Fruit fly (Drosophila melanogaster) whole organism, embryonic: ENCODE measurements around the gene Pak.

Source experiments
- Abd-B ChIP-seq: fragments of 200-800 bp; sonication (Bioruptor generic); optimal IDR thresholded peaks from 2 replicates; lab custom pipeline; 2018; ENCODE audit warnings: missing biosample characterization, mild to moderate bottlenecking, missing genetic modification characterization, moderate library complexity
- Aef1 ChIP-seq: fragments of 200-800 bp; sonication (Bioruptor generic); IDR thresholded peaks from 3 replicates; pipeline ENCODE4 v1.3.6; 2022; ENCODE audit warnings: missing biosample characterization, missing genetic modification characterization
- CG1024 ChIP-seq: fragments of 200-800 bp; sonication (Bioruptor generic); IDR thresholded peaks from 2 replicates; pipeline ENCODE4 v1.3.6; 2022; ENCODE audit warnings: missing biosample characterization, missing genetic modification characterization
- CG10431 ChIP-seq: fragments of 200-800 bp; sonication (Bioruptor generic); optimal IDR thresholded peaks from 3 replicates; lab custom pipeline; 2018; ENCODE audit warnings: missing biosample characterization, mild to moderate bottlenecking, missing genetic modification characterization
- CG10462 ChIP-seq: fragments of 200-800 bp; sonication (Bioruptor generic); optimal IDR thresholded peaks from 2 replicates; lab custom pipeline; 2016; ENCODE audit warnings: missing biosample characterization, missing genetic modification characterization
- CG11247 ChIP-seq: fragments of 200-800 bp; sonication (Bioruptor generic); IDR thresholded peaks from 2 replicates; pipeline ENCODE4 v1.3.6; 2022; ENCODE audit warnings: missing biosample characterization, missing genetic modification characterization
- CG12391 ChIP-seq: fragments of 200-800 bp; sonication (Bioruptor generic); optimal IDR thresholded peaks from 3 replicates; lab custom pipeline; 2018; ENCODE audit warnings: missing biosample characterization, mild to moderate bottlenecking, missing genetic modification characterization, moderate library complexity
- CG13775 ChIP-seq: fragments of 200-800 bp; sonication (Bioruptor generic); optimal IDR thresholded peaks from 3 replicates; lab custom pipeline; 2017; ENCODE audit warnings: missing biosample characterization, mild to moderate bottlenecking, missing genetic modification characterization
- CG15479 ChIP-seq: fragments of 200-800 bp; sonication (Bioruptor generic); optimal IDR thresholded peaks from 3 replicates; lab custom pipeline; 2019; ENCODE audit warnings: missing biosample characterization, mild to moderate bottlenecking, missing genetic modification characterization, moderate library complexity
- CG1647 ChIP-seq: fragments of 200-800 bp; sonication (Bioruptor generic); optimal IDR thresholded peaks from 3 replicates; lab custom pipeline; 2016; ENCODE audit warnings: missing biosample characterization, missing genetic modification characterization
- CG17829 ChIP-seq: fragments of 200-800 bp; optimal IDR thresholded peaks from 2 replicates; lab custom pipeline; 2019; ENCODE audit warnings: missing biosample characterization, mild to moderate bottlenecking, missing genetic modification characterization, moderate library complexity
- CG17912 ChIP-seq: fragments of 200-800 bp; sonication (Bioruptor generic); optimal IDR thresholded peaks from 2 replicates; lab custom pipeline; 2018; ENCODE audit warnings: missing biosample characterization, mild to moderate bottlenecking, missing genetic modification characterization
- CG18619 ChIP-seq: fragments of 200-800 bp; sonication (Bioruptor generic); optimal IDR thresholded peaks from 3 replicates; lab custom pipeline; 2017; ENCODE audit warnings: missing biosample characterization, mild to moderate bottlenecking, missing genetic modification characterization
- CG2678 ChIP-seq: fragments of 200-800 bp; sonication (Bioruptor generic); optimal IDR thresholded peaks from 3 replicates; lab custom pipeline; 2019; ENCODE audit warnings: missing biosample characterization, mild to moderate bottlenecking, missing genetic modification characterization, moderate library complexity
- CG30020 ChIP-seq: fragments of 200-800 bp; optimal IDR thresholded peaks from 2 replicates; lab custom pipeline; 2019; ENCODE audit warnings: missing biosample characterization, mild to moderate bottlenecking, missing genetic modification characterization, moderate library complexity
- CG31388 ChIP-seq: fragments of 200-800 bp; sonication (Bioruptor generic); optimal IDR thresholded peaks from 2 replicates; lab custom pipeline; 2016; ENCODE audit warnings: missing biosample characterization, missing genetic modification characterization
- CG3163 ChIP-seq: fragments of 200-800 bp; sonication (Bioruptor generic); optimal IDR thresholded peaks from 3 replicates; lab custom pipeline; 2016; ENCODE audit warnings: missing biosample characterization, missing genetic modification characterization
- CG5180 ChIP-seq: fragments of 200-800 bp; sonication (Bioruptor generic); optimal IDR thresholded peaks from 3 replicates; lab custom pipeline; 2017; ENCODE audit warnings: missing biosample characterization, missing genetic modification characterization, mild to moderate bottlenecking, moderate library complexity, missing genetic modification reagents
- CG5245 ChIP-seq: fragments of 200-800 bp; sonication (Bioruptor generic); optimal IDR thresholded peaks from 3 replicates; lab custom pipeline; 2016; ENCODE audit warnings: missing biosample characterization, missing genetic modification characterization
- CG6272 ChIP-seq: fragments of 200-800 bp; sonication (Bioruptor generic); IDR thresholded peaks from 2 replicates; pipeline ENCODE4 v1.3.6; 2022; ENCODE audit warnings: missing biosample characterization, missing genetic modification characterization
- CG7357 ChIP-seq: fragments of 200-800 bp; sonication (Bioruptor generic); IDR thresholded peaks from 3 replicates; pipeline ENCODE4 v1.3.6; 2022; ENCODE audit warnings: missing biosample characterization, missing genetic modification characterization
- CG8765 ChIP-seq: fragments of 200-800 bp; sonication (Bioruptor generic); IDR thresholded peaks from 2 replicates; pipeline ENCODE4 v1.3.6; 2022; ENCODE audit warnings: missing biosample characterization, missing genetic modification characterization
- CG9437 ChIP-seq: fragments of 200-800 bp; sonication (Bioruptor generic); optimal IDR thresholded peaks from 2 replicates; lab custom pipeline; 2018; ENCODE audit warnings: missing biosample characterization, mild to moderate bottlenecking, missing genetic modification characterization
- Drgx ChIP-seq: fragments of 200-800 bp; sonication (Bioruptor generic); IDR thresholded peaks from 2 replicates; pipeline ENCODE4 v1.3.6; 2022; ENCODE audit warnings: missing biosample characterization, missing genetic modification characterization
- Hey ChIP-seq: fragments of 200-800 bp; sonication (Bioruptor generic); optimal IDR thresholded peaks from 3 replicates; lab custom pipeline; 2018; ENCODE audit warnings: missing biosample characterization, mild to moderate bottlenecking, missing genetic modification characterization
- Hr51 ChIP-seq, 2 experiments: fragments of 200-800 bp; sonication (Bioruptor generic); optimal IDR thresholded peaks; 2 replicates in 1 of 2; 3 replicates in 1 of 2; lab custom pipeline; 2016 to 2018; ENCODE audit warnings: missing biosample characterization in 2 of 2, missing genetic modification characterization in 2 of 2, mild to moderate bottlenecking in 1 of 2, moderate library complexity in 1 of 2
- MTF-1 ChIP-seq: fragments of 200-800 bp; sonication (Bioruptor generic); optimal IDR thresholded peaks from 2 replicates; lab custom pipeline; 2018; ENCODE audit warnings: missing biosample characterization, mild to moderate bottlenecking, missing genetic modification characterization, borderline replicate concordance
- Max ChIP-seq: fragments of 200-800 bp; sonication (Bioruptor generic); optimal IDR thresholded peaks from 2 replicates; lab custom pipeline; 2016; ENCODE audit warnings: missing biosample characterization, mild to moderate bottlenecking, missing genetic modification characterization
- Neu2 ChIP-seq: fragments of 200-800 bp; sonication (Bioruptor generic); optimal IDR thresholded peaks from 3 replicates; lab custom pipeline; 2016; ENCODE audit warnings: missing biosample characterization, missing genetic modification characterization, borderline replicate concordance
- Sox100B ChIP-seq: fragments of 200-800 bp; sonication (Bioruptor generic); optimal IDR thresholded peaks from 3 replicates; lab custom pipeline; 2018; ENCODE audit warnings: missing biosample characterization, mild to moderate bottlenecking, missing genetic modification characterization
- Sry-β ChIP-seq: fragments of 200-800 bp; sonication (Bioruptor generic); optimal IDR thresholded peaks from 2 replicates; lab custom pipeline; 2018; ENCODE audit warnings: missing biosample characterization, mild to moderate bottlenecking, missing genetic modification characterization, moderate library complexity
- Xbp1 ChIP-seq: fragments of 200-800 bp; sonication (Bioruptor generic); optimal IDR thresholded peaks from 3 replicates; lab custom pipeline; 2016; ENCODE audit warnings: missing biosample characterization, mild to moderate bottlenecking, missing genetic modification characterization
- YL-1 ChIP-seq: fragments of 200-800 bp; sonication (Bioruptor generic); optimal IDR thresholded peaks from 3 replicates; lab custom pipeline; 2017; ENCODE audit warnings: missing biosample characterization, mild to moderate bottlenecking, missing genetic modification characterization
- chif ChIP-seq, 2 experiments: fragments of 200-800 bp; sonication (Bioruptor generic); optimal IDR thresholded peaks; 3 replicates each; lab custom pipeline; 2016; ENCODE audit warnings: missing biosample characterization in 2 of 2, missing genetic modification characterization in 2 of 2
- chn ChIP-seq: fragments of 200-800 bp; sonication (Bioruptor generic); optimal IDR thresholded peaks from 2 replicates; lab custom pipeline; 2016; ENCODE audit warnings: missing biosample characterization, missing genetic modification characterization
- crp ChIP-seq, 2 experiments: fragments of 200-800 bp; sonication (Bioruptor generic); optimal IDR thresholded peaks; 2 replicates in 1 of 2; 3 replicates in 1 of 2; lab custom pipeline; 2017; ENCODE audit warnings: missing biosample characterization in 2 of 2, missing genetic modification characterization in 2 of 2, mild to moderate bottlenecking in 1 of 2, moderate library complexity in 1 of 2
- fd96Cb ChIP-seq: fragments of 200-800 bp; sonication (Bioruptor generic); optimal IDR thresholded peaks from 2 replicates; lab custom pipeline; 2018; ENCODE audit warnings: missing biosample characterization, mild to moderate bottlenecking, missing genetic modification characterization, moderate library complexity
- gcm ChIP-seq: fragments of 200-800 bp; sonication (Bioruptor generic); optimal IDR thresholded peaks from 2 replicates; lab custom pipeline; 2019; ENCODE audit warnings: missing biosample characterization, mild to moderate bottlenecking, missing genetic modification characterization, moderate library complexity
- kay ChIP-seq: fragments of 200-800 bp; sonication (Bioruptor generic); optimal IDR thresholded peaks from 2 replicates; lab custom pipeline; 2016; ENCODE audit warnings: missing biosample characterization, missing genetic modification characterization
- lmd ChIP-seq: fragments of 200-800 bp; sonication (Bioruptor generic); IDR thresholded peaks from 2 replicates; pipeline ENCODE4 v1.3.6; 2022; ENCODE audit warnings: missing biosample characterization, missing genetic modification characterization
- mld ChIP-seq: fragments of 200-800 bp; sonication (Bioruptor generic); IDR thresholded peaks from 3 replicates; pipeline ENCODE4 v1.3.6; 2022; ENCODE audit warnings: missing biosample characterization, missing genetic modification characterization; ENCODE audit not compliant: partially characterized antibody
- run ChIP-seq: fragments of 200-800 bp; sonication (Bioruptor generic); optimal IDR thresholded peaks from 3 replicates; lab custom pipeline; 2018; ENCODE audit warnings: missing biosample characterization, mild to moderate bottlenecking, missing genetic modification characterization
- so ChIP-seq: fragments of 200-800 bp; sonication (Bioruptor generic); IDR thresholded peaks from 3 replicates; pipeline ENCODE4 v1.3.6; 2022; ENCODE audit warnings: missing biosample characterization, missing genetic modification characterization
- sob ChIP-seq: fragments of 200-800 bp; sonication (Bioruptor generic); IDR thresholded peaks from 2 replicates; pipeline ENCODE4 v1.3.6; 2022; ENCODE audit warnings: missing biosample characterization, missing genetic modification characterization
- sqz ChIP-seq: fragments of 200-800 bp; sonication (Bioruptor generic); optimal IDR thresholded peaks from 3 replicates; lab custom pipeline; 2018; ENCODE audit warnings: missing biosample characterization, mild to moderate bottlenecking, missing genetic modification characterization
- sug ChIP-seq: fragments of 200-800 bp; optimal IDR thresholded peaks from 2 replicates; lab custom pipeline; 2019; ENCODE audit warnings: missing biosample characterization, mild to moderate bottlenecking, missing genetic modification characterization, moderate library complexity
- tin ChIP-seq: fragments of 200-800 bp; sonication (Bioruptor generic); optimal IDR thresholded peaks from 3 replicates; lab custom pipeline; 2016; ENCODE audit warnings: missing biosample characterization, missing genetic modification characterization
- tup ChIP-seq: fragments of 200-800 bp; sonication (Bioruptor generic); optimal IDR thresholded peaks from 2 replicates; lab custom pipeline; 2016; ENCODE audit warnings: missing biosample characterization, mild to moderate bottlenecking, missing genetic modification characterization, moderate library complexity
- vfl ChIP-seq: fragments of 200-800 bp; sonication (Bioruptor generic); optimal IDR thresholded peaks from 2 replicates; lab custom pipeline; 2016; ENCODE audit warnings: missing biosample characterization, missing genetic modification characterization
- zen ChIP-seq: fragments of 200-800 bp; sonication (Bioruptor generic); optimal IDR thresholded peaks from 3 replicates; lab custom pipeline; 2018; ENCODE audit warnings: missing biosample characterization, mild to moderate bottlenecking, missing genetic modification characterization, moderate library complexity

The Pak gene

DNA sequence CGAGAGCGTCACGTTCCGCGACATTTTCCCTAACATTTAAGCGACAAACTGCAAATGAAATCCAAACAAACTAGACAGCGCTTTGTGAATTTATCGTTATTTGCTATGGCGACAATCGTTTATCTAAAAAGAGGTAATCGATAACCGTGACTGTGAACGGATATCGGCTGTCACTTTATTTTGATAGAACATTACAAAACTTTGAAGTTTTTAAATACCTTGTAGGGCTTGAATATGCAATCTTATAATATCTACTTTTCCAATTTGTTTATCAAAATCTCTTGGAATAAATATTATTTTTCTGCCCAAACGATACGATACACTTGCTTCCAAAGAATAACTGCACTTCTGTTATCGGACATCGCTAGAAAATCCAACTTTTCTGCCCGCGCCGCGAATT, 29.4 kb downstream of the Pak start, which contains the start of the genes CG1024 and TfIIFalpha (continued):
- TF ChIP-seq CG17912 (GFP tag; lab: Kevin White, UChicago): no peak
- no peak for TF ChIP-seq chn
- no peak for TF ChIP-seq CG18619 (GFP tag; lab: Kevin White, UChicago)
- TF ChIP-seq CG7357: no peak
- peak; percentile 41 for TF ChIP-seq CG17829 (tag; lab: Kevin White, UChicago)
- TF ChIP-seq Hr51 (GFP tag; optimal IDR thresholded peaks at IDR 0.05; lab: Kevin White, UChicago): no peak
- TF ChIP-seq CG12391 (tag; lab: Kevin White, UChicago): peak; percentile 36
- TF ChIP-seq fd96Cb (tag; lab: Kevin White, UChicago): no peak
- TF ChIP-seq CG2678: no peak
- peak; percentile 87 for TF ChIP-seq mld
- no peak for TF ChIP-seq run (tag; lab: Kevin White, UChicago)
- 0 out of 2 replicates have a peak, but pooled peaks have one; percentile 31 for TF ChIP-seq sob
- TF ChIP-seq YL-1 (GFP tag; lab: Kevin White, UChicago): peak; percentile 44
- TF ChIP-seq tup: no peak
- no peak for TF ChIP-seq CG1647 (GFP tag; lab: Kevin White, UChicago)
- TF ChIP-seq CG13775 (GFP tag; lab: Kevin White, UChicago): no peak
- TF ChIP-seq Drgx: no peak
- TF ChIP-seq kay: no peak
- TF ChIP-seq Sry-β: peak; percentile 3
- no peak for TF ChIP-seq CG8765 (GFP tag; lab: Robert Waterston, UW)
- no peak for TF ChIP-seq Abd-B
- TF ChIP-seq CG10462 (GFP tag; lab: Kevin White, UChicago): no peak
- TF ChIP-seq Max: peak; percentile 7
- TF ChIP-seq CG11247: no peak
- TF ChIP-seq tin: no peak
- peak; percentile 3 for TF ChIP-seq Xbp1 (GFP tag; lab: Kevin White, UChicago)
- TF ChIP-seq MTF-1 (GFP tag; lab: Kevin White, UChicago): no peak
- no peak for TF ChIP-seq crp (GFP tag; optimal IDR thresholded peaks at IDR 0.05; lab: Kevin White, UChicago)
- TF ChIP-seq Hey (tag; lab: Kevin White, UChicago): no peak
- TF ChIP-seq CG30020: peak; percentile 43
- no peak for TF ChIP-seq lmd
- no peak for TF ChIP-seq CG15479 (GFP tag; lab: Kevin White, UChicago)
- no peak for TF ChIP-seq CG31388 (GFP tag; lab: Kevin White, UChicago)
- TF ChIP-seq sug (tag; lab: Kevin White, UChicago): peak; percentile 35
- TF ChIP-seq Neu2 (GFP tag; lab: Kevin White, UChicago): no peak
- TF ChIP-seq sqz (GFP tag; lab: Kevin White, UChicago): no peak
- TF ChIP-seq CG6272 (GFP tag; lab: Robert Waterston, UW): no peak
- no peak for TF ChIP-seq CG1024
- no peak for TF ChIP-seq Aef1 (GFP tag; lab: Robert Waterston, UW)
- no peak for TF ChIP-seq CG3163 (GFP tag; lab: Kevin White, UChicago)
- TF ChIP-seq Sox100B: no peak
- no peak for TF ChIP-seq vfl (GFP tag; lab: Kevin White, UChicago)
- no peak for TF ChIP-seq CG9437
- TF ChIP-seq so: no peak
- TF ChIP-seq CG5245 (GFP tag; lab: Kevin White, UChicago): no peak
- no peak for TF ChIP-seq CG10431
- no peak for TF ChIP-seq chif (GFP tag; optimal IDR thresholded peaks at IDR 0.05; lab: Kevin White, UChicago)
- no peak for TF ChIP-seq gcm (GFP tag; lab: Kevin White, UChicago)
- no peak for TF ChIP-seq CG5180 (GFP tag; lab: Kevin White, UChicago)
- no peak for TF ChIP-seq zen (tag; lab: Kevin White, UChicago)
